Fruit fly (Drosophila melanogaster) whole organism, embryonic: ENCODE results near the gene CstF50.

Experiments
- Antp ChIP-seq: fragments of 200-800 bp; sonication (Bioruptor generic); optimal IDR thresholded peaks from 3 replicates; lab custom pipeline; 2016; ENCODE audit warnings: missing biosample characterization, missing genetic modification characterization
- Bgb ChIP-seq: fragments of 200-800 bp; sonication (Bioruptor generic); IDR thresholded peaks from 2 replicates; pipeline ENCODE4 v1.3.6; 2022; ENCODE audit warnings: missing biosample characterization, missing genetic modification characterization; ENCODE audit not compliant: partially characterized antibody
- CG10462 ChIP-seq: fragments of 200-800 bp; sonication (Bioruptor generic); optimal IDR thresholded peaks from 2 replicates; lab custom pipeline; 2016; ENCODE audit warnings: missing biosample characterization, missing genetic modification characterization
- CG11696 ChIP-seq: fragments of 200-800 bp; sonication (Bioruptor generic); IDR thresholded peaks from 2 replicates; pipeline ENCODE4 v1.3.6; 2022; ENCODE audit warnings: missing biosample characterization, missing genetic modification characterization
- CG13287 ChIP-seq: fragments of 200-800 bp; sonication (Bioruptor generic); IDR thresholded peaks from 2 replicates; pipeline ENCODE4 v1.3.6; 2022; ENCODE audit warnings: missing biosample characterization, missing genetic modification characterization; ENCODE audit not compliant: partially characterized antibody
- CG13894 ChIP-seq: fragments of 200-800 bp; sonication (Bioruptor generic); optimal IDR thresholded peaks from 3 replicates; lab custom pipeline; 2018; ENCODE audit warnings: missing biosample characterization, mild to moderate bottlenecking, missing genetic modification characterization, moderate library complexity
- CG14441 ChIP-seq: fragments of 200-800 bp; sonication (Bioruptor generic); IDR thresholded peaks from 2 replicates; pipeline ENCODE4 v1.3.6; 2022; ENCODE audit warnings: missing biosample characterization, missing genetic modification characterization
- CG16815 ChIP-seq: fragments of 200-800 bp; sonication (Bioruptor generic); optimal IDR thresholded peaks from 3 replicates; lab custom pipeline; 2017; ENCODE audit warnings: missing biosample characterization, mild to moderate bottlenecking, missing genetic modification characterization
- CG17359 ChIP-seq: fragments of 200-800 bp; sonication (Bioruptor generic); optimal IDR thresholded peaks from 3 replicates; lab custom pipeline; 2018; ENCODE audit warnings: missing biosample characterization, mild to moderate bottlenecking, missing genetic modification characterization, moderate library complexity
- CG31388 ChIP-seq: fragments of 200-800 bp; sonication (Bioruptor generic); optimal IDR thresholded peaks from 2 replicates; lab custom pipeline; 2016; ENCODE audit warnings: missing biosample characterization, missing genetic modification characterization
- CG31441 ChIP-seq: fragments of 200-800 bp; sonication (Bioruptor generic); IDR thresholded peaks from 2 replicates; pipeline ENCODE4 v1.3.6; 2022; ENCODE audit warnings: missing biosample characterization, missing genetic modification characterization
- CG32532 ChIP-seq: fragments of 200-800 bp; sonication (Bioruptor generic); IDR thresholded peaks from 2 replicates; pipeline ENCODE4 v1.3.6; 2022; ENCODE audit warnings: missing biosample characterization, missing genetic modification characterization
- CG33557 ChIP-seq: fragments of 200-800 bp; sonication (Bioruptor generic); optimal IDR thresholded peaks from 2 replicates; lab custom pipeline; 2019; ENCODE audit warnings: missing biosample characterization, mild to moderate bottlenecking, missing genetic modification characterization, moderate library complexity
- CG3995 ChIP-seq: fragments of 200-800 bp; sonication (Bioruptor generic); optimal IDR thresholded peaks from 3 replicates; lab custom pipeline; 2016; ENCODE audit warnings: missing biosample characterization, missing genetic modification characterization
- CG8388 ChIP-seq: fragments of 200-800 bp; sonication (Bioruptor generic); optimal IDR thresholded peaks from 2 replicates; lab custom pipeline; 2019; ENCODE audit warnings: missing biosample characterization, mild to moderate bottlenecking, missing genetic modification characterization, moderate library complexity
- CG9215 ChIP-seq: fragments of 200-800 bp; sonication (Bioruptor generic); IDR thresholded peaks from 2 replicates; pipeline ENCODE4 v1.3.6; 2022; ENCODE audit warnings: missing biosample characterization, missing genetic modification characterization
- CkIIα-i1 ChIP-seq: fragments of 200-800 bp; sonication (Bioruptor generic); IDR thresholded peaks from 2 replicates; pipeline ENCODE4 v1.3.6; 2022; ENCODE audit warnings: missing biosample characterization, missing genetic modification characterization
- Dll ChIP-seq: fragments of 200-800 bp; sonication (Bioruptor generic); IDR thresholded peaks from 4 replicates; pipeline ENCODE4 v1.3.6; 2022; ENCODE audit warnings: missing biosample characterization, missing genetic modification characterization; ENCODE audit not compliant: partially characterized antibody
- Doc2 ChIP-seq: fragments of 200-800 bp; sonication (Bioruptor generic); IDR thresholded peaks from 2 replicates; pipeline ENCODE4 v1.3.6; 2022; ENCODE audit warnings: missing biosample characterization, missing genetic modification characterization
- Ets97D ChIP-seq: fragments of 200-800 bp; sonication (Bioruptor generic); optimal IDR thresholded peaks from 3 replicates; lab custom pipeline; 2016; ENCODE audit warnings: missing biosample characterization, missing genetic modification characterization
- Gug ChIP-seq: fragments of 200-800 bp; sonication (Bioruptor generic); IDR thresholded peaks from 4 replicates; pipeline ENCODE4 v1.3.6; 2022; ENCODE audit warnings: missing biosample characterization, missing genetic modification characterization
- H15 ChIP-seq: fragments of 200-800 bp; sonication (Bioruptor generic); IDR thresholded peaks from 3 replicates; pipeline ENCODE4 v1.3.6; 2022; ENCODE audit warnings: missing biosample characterization, missing genetic modification characterization
- HHEX ChIP-seq: fragments of 200-800 bp; sonication (Bioruptor generic); optimal IDR thresholded peaks from 3 replicates; lab custom pipeline; 2017; ENCODE audit warnings: missing biosample characterization, mild to moderate bottlenecking, missing genetic modification characterization, missing genetic modification reagents
- Jarid2 ChIP-seq: fragments of 200-800 bp; sonication (Bioruptor generic); optimal IDR thresholded peaks from 3 replicates; lab custom pipeline; 2017; ENCODE audit warnings: mild to moderate bottlenecking, missing biosample characterization, missing genetic modification reagents, missing genetic modification characterization
- MBD-R2 ChIP-seq: fragments of 200-800 bp; sonication (Bioruptor generic); IDR thresholded peaks from 2 replicates; pipeline ENCODE4 v1.3.6; 2022; ENCODE audit warnings: missing biosample characterization, missing genetic modification characterization
- NfI ChIP-seq: fragments of 200-800 bp; sonication (Bioruptor generic); optimal IDR thresholded peaks from 3 replicates; lab custom pipeline; 2018; ENCODE audit warnings: missing biosample characterization, mild to moderate bottlenecking, missing genetic modification characterization, moderate library complexity
- Rfx ChIP-seq: fragments of 200-800 bp; sonication (Bioruptor generic); IDR thresholded peaks from 2 replicates; pipeline ENCODE4 v1.3.6; 2022; ENCODE audit warnings: missing biosample characterization, missing genetic modification characterization
- abd-A ChIP-seq: fragments of 200-800 bp; sonication (Bioruptor generic); optimal IDR thresholded peaks from 3 replicates; lab custom pipeline; 2019; ENCODE audit warnings: missing biosample characterization, mild to moderate bottlenecking, missing genetic modification characterization, moderate library complexity
- al ChIP-seq: fragments of 200-800 bp; sonication (Bioruptor generic); IDR thresholded peaks from 2 replicates; pipeline ENCODE4 v1.3.6; 2022; ENCODE audit warnings: missing biosample characterization, missing genetic modification characterization
- ash1 ChIP-seq: fragments of 200-800 bp; sonication (Bioruptor generic); optimal IDR thresholded peaks from 2 replicates; lab custom pipeline; 2018; ENCODE audit warnings: missing biosample characterization, mild to moderate bottlenecking, missing genetic modification characterization
- cg ChIP-seq: fragments of 200-800 bp; sonication (Bioruptor generic); optimal IDR thresholded peaks from 3 replicates; lab custom pipeline; 2019; ENCODE audit warnings: missing biosample characterization, mild to moderate bottlenecking, missing genetic modification characterization, moderate library complexity
- da ChIP-seq: fragments of 200-800 bp; sonication (Bioruptor generic); optimal IDR thresholded peaks from 2 replicates; lab custom pipeline; 2016; ENCODE audit warnings: missing biosample characterization, missing genetic modification characterization
- emc ChIP-seq: fragments of 200-800 bp; sonication (Bioruptor generic); optimal IDR thresholded peaks from 2 replicates; lab custom pipeline; 2016; ENCODE audit warnings: missing biosample characterization, missing genetic modification characterization
- eyg ChIP-seq: fragments of 200-800 bp; sonication (Bioruptor generic); optimal IDR thresholded peaks from 3 replicates; lab custom pipeline; 2016; ENCODE audit warnings: missing biosample characterization, missing genetic modification characterization
- ftz-f1 ChIP-seq: fragments of 200-800 bp; sonication (Bioruptor generic); optimal IDR thresholded peaks from 2 replicates; lab custom pipeline; 2016; ENCODE audit warnings: missing biosample characterization, missing genetic modification characterization
- gcm2 ChIP-seq: fragments of 200-800 bp; sonication (Bioruptor generic); optimal IDR thresholded peaks from 2 replicates; lab custom pipeline; 2016; ENCODE audit warnings: missing biosample characterization, missing genetic modification characterization
- hb ChIP-seq: fragments of 200-800 bp; sonication (Bioruptor generic); IDR thresholded peaks from 3 replicates; pipeline ENCODE4 v1.3.6; 2022; ENCODE audit warnings: missing biosample characterization, missing genetic modification characterization; ENCODE audit not compliant: partially characterized antibody
- ind ChIP-seq: fragments of 200-800 bp; sonication (Bioruptor generic); optimal IDR thresholded peaks from 3 replicates; lab custom pipeline; 2016; ENCODE audit warnings: missing biosample characterization, missing genetic modification characterization
- kni ChIP-seq: fragments of 200-800 bp; sonication (Bioruptor generic); optimal IDR thresholded peaks from 3 replicates; lab custom pipeline; 2017; ENCODE audit warnings: mild to moderate bottlenecking, missing biosample characterization, missing genetic modification reagents, missing genetic modification characterization
- lola ChIP-seq, 3 experiments: fragments of >200 bp in 2 of 3; fragments of 200-800 bp in 1 of 3; sonication (Bioruptor generic) in 1 of 3; optimal IDR thresholded peaks; 2 replicates each; lab custom pipeline; 2017 to 2019; ENCODE audit warnings: missing biosample characterization in 3 of 3, missing genetic modification characterization in 3 of 3, mild to moderate bottlenecking in 1 of 3, moderate library complexity in 1 of 3
- lov ChIP-seq, 2 experiments: fragments of 200-800 bp in 1 of 2; fragments of >200 bp in 1 of 2; sonication (Bioruptor generic) in 1 of 2; IDR thresholded peaks in 1 of 2; optimal IDR thresholded peaks in 1 of 2; 2 replicates in 1 of 2; 3 replicates in 1 of 2; pipeline versions ENCODE4 v1.3.6 to Lab custom; 2017 to 2022; ENCODE audit warnings: missing biosample characterization in 1 of 2, missing genetic modification characterization in 1 of 2
- maf-S ChIP-seq: fragments of 200-800 bp; sonication (Bioruptor generic); optimal IDR thresholded peaks from 2 replicates; lab custom pipeline; 2016; ENCODE audit warnings: missing biosample characterization, missing genetic modification characterization
- onecut ChIP-seq: fragments of 200-800 bp; sonication (Bioruptor generic); IDR thresholded peaks from 2 replicates; pipeline ENCODE4 v1.3.6; 2022; ENCODE audit warnings: missing biosample characterization, missing genetic modification characterization
- pb ChIP-seq: fragments of 200-800 bp; sonication (Bioruptor generic); optimal IDR thresholded peaks from 3 replicates; lab custom pipeline; 2016; ENCODE audit warnings: missing biosample characterization, missing genetic modification characterization
- psq ChIP-seq: fragments of 200-800 bp; sonication (Bioruptor generic); optimal IDR thresholded peaks from 2 replicates; lab custom pipeline; 2017; ENCODE audit warnings: missing biosample characterization, missing genetic modification characterization
- sim ChIP-seq: fragments of 200-800 bp; sonication (Bioruptor generic); IDR thresholded peaks from 2 replicates; pipeline ENCODE4 v1.3.6; 2022; ENCODE audit warnings: missing biosample characterization, missing genetic modification characterization
- slp2 ChIP-seq: fragments of 200-800 bp; sonication (Bioruptor generic); optimal IDR thresholded peaks from 2 replicates; lab custom pipeline; 2016; ENCODE audit warnings: missing biosample characterization, missing genetic modification characterization
- tio ChIP-seq: fragments of 200-800 bp; sonication (Bioruptor generic); optimal IDR thresholded peaks from 2 replicates; lab custom pipeline; 2017; ENCODE audit warnings: missing biosample characterization, missing genetic modification characterization, inconsistent platforms
- trh ChIP-seq: fragments of 200-800 bp; sonication (Bioruptor generic); optimal IDR thresholded peaks from 2 replicates; lab custom pipeline; 2016; ENCODE audit warnings: missing biosample characterization, missing genetic modification characterization

The CstF50 gene

DNA sequence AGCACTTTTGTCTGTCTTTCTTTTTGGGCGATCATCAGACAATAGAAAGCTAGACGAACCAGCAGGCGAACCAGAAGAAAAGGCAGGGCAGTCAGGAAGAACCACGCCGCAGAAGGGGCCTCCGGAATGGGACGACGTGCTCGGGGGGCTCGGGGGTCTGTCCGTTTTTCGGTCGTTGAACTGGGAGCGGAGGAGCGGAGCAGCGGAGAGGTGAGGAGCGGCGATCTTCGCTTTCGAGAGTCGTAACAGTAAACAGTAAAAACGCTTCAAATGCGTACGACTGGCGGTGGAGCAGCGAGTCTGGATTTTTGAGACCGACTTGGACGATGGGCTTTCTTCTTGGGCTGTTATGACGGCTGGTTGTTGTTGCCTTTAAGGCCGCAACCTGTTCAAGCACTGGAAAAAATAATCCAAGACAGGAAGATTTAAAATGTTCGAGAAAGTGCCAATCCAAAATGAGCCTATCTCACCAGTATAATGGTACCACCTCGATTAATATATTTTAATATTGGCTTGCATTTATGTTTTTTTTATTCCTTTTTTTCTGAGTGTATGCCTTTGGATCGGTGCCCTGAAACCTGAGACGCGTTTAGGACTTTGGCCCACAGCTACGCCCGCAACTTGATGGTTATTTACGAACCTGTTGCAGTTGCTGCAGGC is 49.9 kb downstream of the CstF50 start (continued):
- TF ChIP-seq abd-A (tag; lab: Kevin White, UChicago): peak; percentile 32
- TF ChIP-seq psq (GFP tag; lab: Kevin White, UChicago): peak; percentile 51
- no peak for TF ChIP-seq al (GFP tag; lab: Robert Waterston, UW)
- TF ChIP-seq pb (GFP tag; lab: Kevin White, UChicago): no peak
- TF ChIP-seq eyg (GFP tag; lab: Kevin White, UChicago): no peak
- TF ChIP-seq CG33557 (GFP tag; lab: Kevin White, UChicago): peak; percentile 98
- no peak for TF ChIP-seq ftz-f1 (GFP tag; lab: Kevin White, UChicago)
- no peak for TF ChIP-seq cg (GFP tag; lab: Kevin White, UChicago)
- TF ChIP-seq Jarid2 (GFP tag; lab: Kevin White, UChicago): peak; percentile 27
- TF ChIP-seq CG8388 (GFP tag; lab: Kevin White, UChicago): peak; percentile 93
- no peak for TF ChIP-seq CkIIα-i1 (GFP tag; lab: Robert Waterston, UW)
- no peak for TF ChIP-seq CG13894 (tag; lab: Kevin White, UChicago)
- peak; percentile 82 for TF ChIP-seq tio (GFP tag; lab: Kevin White, UChicago)
- TF ChIP-seq CG32532: peak; percentile 46; the same call in 1 of the 2 replicates
- peak; percentile 90 for TF ChIP-seq onecut (GFP tag; lab: Robert Waterston, UW)
- TF ChIP-seq MBD-R2: peak; percentile 35; the same call in 1 of the 2 replicates
- TF ChIP-seq NfI (GFP tag; lab: Kevin White, UChicago): peak; percentile 81
- TF ChIP-seq Doc2 (GFP tag; lab: Robert Waterston, UW): no peak
- TF ChIP-seq CG16815 (GFP tag; lab: Kevin White, UChicago): peak; percentile 91
- peak; percentile 78 for TF ChIP-seq Antp (GFP tag; lab: Kevin White, UChicago)
- TF ChIP-seq CG17359 (tag; lab: Kevin White, UChicago): peak; percentile 92
- peak; percentile 83 for TF ChIP-seq ind (GFP tag; lab: Kevin White, UChicago)
- TF ChIP-seq CG9215: peak; percentile 55
- TF ChIP-seq HHEX (GFP tag; lab: Kevin White, UChicago): peak; percentile 70
- TF ChIP-seq kni (GFP tag; lab: Kevin White, UChicago): peak; percentile 96
- TF ChIP-seq CG31441 (GFP tag; lab: Robert Waterston, UW): peak; percentile 94
- TF ChIP-seq Rfx: no peak
- no peak for TF ChIP-seq ash1 (GFP tag; lab: Kevin White, UChicago)
- TF ChIP-seq Dll (GFP tag; lab: Robert Waterston, UW): no peak
- TF ChIP-seq hb (GFP tag; lab: Robert Waterston, UW): 0 out of 3 replicates have a peak, but pooled peaks have one; percentile 18
- peak; percentile 83 for TF ChIP-seq CG10462 (GFP tag; lab: Kevin White, UChicago)
- no peak for TF ChIP-seq lov (optimal IDR thresholded peaks at IDR 0.05; lab: Kevin White, UChicago)
- TF ChIP-seq lov (GFP tag; IDR thresholded peaks at IDR 0.05; lab: Robert Waterston, UW): peak; percentile 87
- TF ChIP-seq Ets97D (GFP tag; lab: Kevin White, UChicago): peak; percentile 54
- TF ChIP-seq CG13287 (GFP tag; lab: Robert Waterston, UW): no peak
- TF ChIP-seq H15: peak; percentile 75
- peak in 1 of 3 experiments; percentile 97 for TF ChIP-seq lola (GFP tag; optimal IDR thresholded peaks at IDR 0.05; lab: Kevin White, UChicago)
- peak; percentile 82; the same call in 1 of the 2 replicates for TF ChIP-seq sim
- TF ChIP-seq Gug: peak; percentile 71; the same call in 2 of the 4 replicates
- TF ChIP-seq gcm2 (GFP tag; lab: Kevin White, UChicago): peak; percentile 78
- TF ChIP-seq maf-S (GFP tag; lab: Kevin White, UChicago): peak; percentile 70
- TF ChIP-seq CG3995 (GFP tag; lab: Kevin White, UChicago): no peak
- TF ChIP-seq emc: no peak
- peak; percentile 17 for TF ChIP-seq CG31388 (GFP tag; lab: Kevin White, UChicago)
- TF ChIP-seq CG11696 (GFP tag; lab: Robert Waterston, UW): peak; percentile 75
- TF ChIP-seq Bgb (GFP tag; lab: Robert Waterston, UW): no peak
- TF ChIP-seq slp2 (GFP tag; lab: Kevin White, UChicago): peak; percentile 81
- TF ChIP-seq CG14441 (GFP tag; lab: Robert Waterston, UW): peak; percentile 54
- TF ChIP-seq da: peak; percentile 15
- peak; percentile 78 for TF ChIP-seq trh (GFP tag; lab: Kevin White, UChicago)
